Worm (Caenorhabditis elegans) whole organism, early embryonic: ENCODE measurements around the gene adt-1.

ENCODE experiments used
- B0310.2 ChIP-seq: sonication (generic microtip); optimal IDR thresholded peaks from 2 replicates; lab custom pipeline; 2016; ENCODE audit warnings: mild to moderate bottlenecking, missing genetic modification characterization, missing compliant biosample characterization
- ama-1 ChIP-seq: fragments of 150-350 bp; optimal IDR thresholded peaks from 2 replicates; lab custom pipeline; 2014
- sea-1 ChIP-seq: fragments of 200-800 bp; sonication (Bioruptor generic); conservative IDR thresholded peaks from 2 replicates; pipeline ENCODE4 v1.3.6; 2022; ENCODE audit warnings: missing genetic modification characterization, missing compliant biosample characterization
- tra-4 ChIP-seq: sonication (generic microtip); optimal IDR thresholded peaks from 2 replicates; lab custom pipeline; 2017; ENCODE audit warnings: missing genetic modification characterization, missing compliant biosample characterization

- TF ChIP-seq sea-1 (GFP tag; lab: Robert Waterston, UW) (no peak), ama-1 (lab: Kevin White, UChicago) (no peak), tra-4 (tag; lab: Kevin White, UChicago) (no peak), B0310.2 (tag; lab: Kevin White, UChicago) (no peak)
Observed at ce11 chrX:12663114-12663513, 15.5 kb upstream of the adt-1 start.
